Worm (Caenorhabditis elegans) whole organism, L2 larva: ENCODE measurements around the gene F37B12.3.

Source experiments
- crh-2 ChIP-seq: sonication (generic microtip); optimal IDR thresholded peaks from 2 replicates; lab custom pipeline; 2017; ENCODE audit warnings: missing biosample characterization, missing genetic modification characterization
- mab-5 ChIP-seq: fragments of 150-350 bp; optimal IDR thresholded peaks from 2 replicates; lab custom pipeline; 2014; ENCODE audit warnings: missing biosample characterization, missing genetic modification characterization
- snpc-4 ChIP-seq: fragments of 150-350 bp; optimal IDR thresholded peaks from 2 replicates; lab custom pipeline; 2014; ENCODE audit warnings: missing biosample characterization, missing genetic modification characterization
- unc-39 ChIP-seq: fragments of 150-350 bp; optimal IDR thresholded peaks from 2 replicates; lab custom pipeline; 2014; ENCODE audit warnings: missing biosample characterization, missing genetic modification characterization

DNA sequence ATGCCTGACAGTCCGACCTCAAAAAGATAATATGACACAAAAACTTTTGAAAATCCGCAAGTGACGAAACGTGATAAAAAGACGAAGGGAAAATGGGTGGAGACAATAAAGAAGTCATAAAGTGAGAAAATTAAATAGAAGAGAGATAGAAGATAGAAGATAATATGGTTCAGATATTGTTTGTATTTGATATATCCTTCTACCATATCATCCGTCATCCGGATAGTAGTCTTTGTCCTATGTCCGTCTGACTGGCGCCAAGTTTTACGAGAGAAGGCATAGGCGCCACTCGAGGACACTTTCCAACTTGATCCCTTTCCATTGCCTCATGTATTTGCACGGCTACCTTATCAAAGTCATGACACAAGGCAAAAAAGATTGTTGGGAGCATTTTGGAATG lies 9.3 kb downstream of the F37B12.3 start:
- TF ChIP-seq unc-39 (tag; lab: Kevin White, UChicago): no peak
- no peak for TF ChIP-seq crh-2 (tag; lab: Kevin White, UChicago)
- no peak for TF ChIP-seq snpc-4 (tag; lab: Kevin White, UChicago)
- TF ChIP-seq mab-5 (tag; lab: Kevin White, UChicago): no peak
